Fruit fly (Drosophila melanogaster): ENCODE results near the gene Ilp8.

Gene Ilp8

DNA sequence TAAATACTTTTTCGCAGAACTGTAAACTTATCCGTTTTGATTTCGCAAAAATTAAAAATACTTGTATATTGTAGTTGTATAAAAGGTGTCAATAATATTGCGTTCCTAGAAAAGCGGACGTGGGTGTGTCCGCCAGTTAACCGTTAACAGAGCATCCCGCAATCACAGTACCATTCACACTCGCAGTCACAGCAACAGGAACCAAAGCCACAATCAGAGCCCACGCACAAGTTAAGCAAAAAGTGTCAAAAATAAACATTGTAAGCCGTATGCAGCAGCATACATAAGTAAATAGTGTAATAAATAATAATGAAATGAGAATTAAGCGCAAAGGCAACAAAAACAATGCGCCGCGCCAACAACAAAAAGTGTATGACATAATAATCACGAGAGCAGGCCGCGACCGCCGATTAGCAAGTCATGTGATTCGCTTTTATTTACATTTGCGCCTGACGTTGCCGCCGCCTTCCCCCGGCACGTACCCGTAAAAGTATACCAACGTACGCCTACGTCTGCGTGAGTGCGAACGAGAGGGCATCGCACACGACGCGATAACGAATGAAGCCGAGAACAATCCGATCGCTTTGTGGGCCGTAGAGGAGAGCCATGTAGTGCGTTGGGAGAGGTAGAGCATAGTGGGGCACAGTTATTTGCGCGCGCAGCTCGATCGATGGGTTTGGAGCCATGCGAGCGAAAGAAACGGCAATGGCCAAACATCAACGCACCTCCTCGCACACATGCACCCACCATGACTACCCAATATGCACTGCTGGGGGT is 22.0 kb downstream of the Ilp8 start (continued):
- TF ChIP-seq HLH4C (GFP tag; IDR thresholded peaks at IDR 0.05; ENCODE audit: partially characterized antibody) (no peak), CG14667 (GFP tag; IDR thresholded peaks at IDR 0.05) (no peak), CG10979 (tag; optimal IDR thresholded peaks at IDR 0.05) (no peak), CG14710 (tag; optimal IDR thresholded peaks at IDR 0.05) (no peak), Ets97D (GFP tag; optimal IDR thresholded peaks at IDR 0.05) (no peak), CG12769 (tag; optimal IDR thresholded peaks at IDR 0.05) (peak; percentile 98), H15 (GFP tag; IDR thresholded peaks at IDR 0.05) (no peak), prd (optimal IDR thresholded peaks at IDR 0.05) (no peak), prd (GFP tag; IDR thresholded peaks at IDR 0.05) (peak; percentile 39; the same call in 1 of the 3 replicates), cato (GFP tag; optimal IDR thresholded peaks at IDR 0.05; ENCODE audit: borderline replicate concordance) (no peak), dysf (GFP tag; IDR thresholded peaks at IDR 0.05) (peak; percentile 30; the same call in 1 of the 3 replicates), CG16863 (GFP tag; optimal IDR thresholded peaks at IDR 0.05) (no peak), CG18262 (tag; optimal IDR thresholded peaks at IDR 0.05) (peak; percentile 0), E2f2 (GFP tag; IDR thresholded peaks at IDR 0.05) (no peak; the same call in 1 of the 2 replicates), ATbp (GFP tag; optimal IDR thresholded peaks at IDR 0.05) (peak; percentile 58), CG12744 (GFP tag; optimal IDR thresholded peaks at IDR 0.05) (no peak), CG4360 (GFP tag; IDR thresholded peaks at IDR 0.05) (peak; percentile 68), usp (GFP tag; optimal IDR thresholded peaks at IDR 0.05) (no peak), Hmr (GFP tag; optimal IDR thresholded peaks at IDR 0.05) (peak; percentile 50), schlank (tag; optimal IDR thresholded peaks at IDR 0.05) (no peak), CG6654 (GFP tag; optimal IDR thresholded peaks at IDR 0.05) (no peak), CG8478 (optimal IDR thresholded peaks at IDR 0.05) (peak; percentile 84), CG32767 (GFP tag; IDR thresholded peaks at IDR 0.05) (peak; percentile 73), CG10321 (GFP tag; IDR thresholded peaks at IDR 0.05) (peak; percentile 85), tx (GFP tag; optimal IDR thresholded peaks at IDR 0.05) (no peak), dan (GFP tag; IDR thresholded peaks at IDR 0.05) (no peak), wek (GFP tag; optimal IDR thresholded peaks at IDR 0.05) (peak; percentile 14), ci (GFP tag; IDR thresholded peaks at IDR 0.05) (peak; percentile 55), sc (optimal IDR thresholded peaks at IDR 0.05) (no peak), sc (GFP tag; optimal IDR thresholded peaks at IDR 0.05) (no peak), CG10543 (GFP tag; optimal IDR thresholded peaks at IDR 0.05) (peak; percentile 99), eve (GFP tag; optimal IDR thresholded peaks at IDR 0.05) (no peak), CG15269 (tag; optimal IDR thresholded peaks at IDR 0.05) (peak; percentile 27), Fer2 (tag; optimal IDR thresholded peaks at IDR 0.05) (no peak), Dek (tag; optimal IDR thresholded peaks at IDR 0.05) (no peak), CG16815 (GFP tag; optimal IDR thresholded peaks at IDR 0.05) (no peak), CG30403 (GFP tag; optimal IDR thresholded peaks at IDR 0.05) (peak; percentile 48), fd3F (GFP tag; optimal IDR thresholded peaks at IDR 0.05) (no peak), Abd-B (GFP tag; optimal IDR thresholded peaks at IDR 0.05) (no peak), otp (GFP tag; IDR thresholded peaks at IDR 0.05) (no peak), sisA (GFP tag; IDR thresholded peaks at IDR 0.05) (no peak), slbo (GFP tag; IDR thresholded peaks at IDR 0.05) (peak; percentile 63), CG3281 (GFP tag; optimal IDR thresholded peaks at IDR 0.05) (peak; percentile 47), Hr39 (optimal IDR thresholded peaks at IDR 0.05) (no peak), CG13296 (GFP tag; optimal IDR thresholded peaks at IDR 0.05) (peak; percentile 62), CG18619 (GFP tag; optimal IDR thresholded peaks at IDR 0.05) (no peak), kni (GFP tag; optimal IDR thresholded peaks at IDR 0.05) (peak; percentile 87), ssp (GFP tag; IDR thresholded peaks at IDR 0.05) (no peak), ftz-f1 (GFP tag; optimal IDR thresholded peaks at IDR 0.05) (peak; percentile 80), CG15514 (GFP tag; optimal IDR thresholded peaks at IDR 0.05) (peak; percentile 54), CG11695 (GFP tag; IDR thresholded peaks at IDR 0.05) (peak; percentile 50; the same call in 2 of the 3 replicates)
